Worm (Caenorhabditis elegans): ENCODE data around the gene C24B9.3.

ce11 chrV:2671155-2671554, 40.2 kb downstream of the C24B9.3 start, which contains the start of gene kel-8:
- TF ChIP-seq C38D4.7 (GFP tag; optimal IDR thresholded peaks at IDR 0.05) (no peak), elt-2 (tag; optimal IDR thresholded peaks at IDR 0.05) (no peak), tbx-2 (tag; optimal IDR thresholded peaks at IDR 0.05) (no peak), nhr-11 (tag; optimal IDR thresholded peaks at IDR 0.05) (no peak), sdc-2 (tag; optimal IDR thresholded peaks at IDR 0.05) (no peak), pha-4 (tag; optimal IDR thresholded peaks at IDR 0.05) (no peak), ref-2 (tag; optimal IDR thresholded peaks at IDR 0.05) (no peak)

All from whole organism, late embryonic.